Worm (Caenorhabditis elegans): ENCODE measurements around the gene M02B1.4.

ce11 chrIV:12834417-12834731, 9.3 kb upstream of the M02B1.4 start:
- no peak for TF ChIP-seq ceh-82 (tag; optimal IDR thresholded peaks at IDR 0.05)
- no peak for TF ChIP-seq mdl-1 (tag; optimal IDR thresholded peaks at IDR 0.05)
